Worm (Caenorhabditis elegans): Measurements from ENCODE around the gene C15C8.6.

DNA sequence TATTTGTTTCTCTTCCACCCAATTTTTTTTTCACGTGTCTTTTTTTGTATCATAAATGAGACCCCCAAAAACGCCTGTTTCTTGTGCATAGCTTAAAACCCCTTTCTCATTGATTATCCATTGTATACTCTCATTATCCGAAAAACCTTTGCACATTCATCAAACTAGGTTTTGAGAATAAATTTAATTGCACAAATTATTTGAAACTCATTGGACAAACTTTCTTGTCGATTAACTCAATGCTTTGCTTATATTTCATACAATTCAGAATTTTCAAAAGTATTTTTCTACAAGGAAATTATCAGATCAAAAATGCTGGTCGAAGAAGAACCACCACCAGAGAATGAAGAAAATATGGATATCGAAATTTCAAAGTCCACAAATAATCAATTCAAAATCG is 47.3 kb downstream of the C15C8.6 start, which contains the start of gene R11D1.1:
- TF ChIP-seq drap-1 (GFP tag; optimal IDR thresholded peaks at IDR 0.05) (no peak), unc-62 (GFP tag; optimal IDR thresholded peaks at IDR 0.05) (no peak), snpc-4 (tag; optimal IDR thresholded peaks at IDR 0.05) (no peak), hlh-1 (tag; optimal IDR thresholded peaks at IDR 0.05) (no peak), lin-32 (GFP tag; optimal IDR thresholded peaks at IDR 0.05) (no peak), lsy-2 (tag; optimal IDR thresholded peaks at IDR 0.05) (no peak), ztf-11 (tag; optimal IDR thresholded peaks at IDR 0.05) (no peak), nhr-237 (tag; optimal IDR thresholded peaks at IDR 0.05) (no peak), ceh-39 (tag; optimal IDR thresholded peaks at IDR 0.05) (no peak), nhr-76 (tag; optimal IDR thresholded peaks at IDR 0.05) (no peak), lin-13 (tag; optimal IDR thresholded peaks at IDR 0.05) (no peak), tbx-8 (GFP tag; optimal IDR thresholded peaks at IDR 0.05) (no peak), mep-1 (tag; optimal IDR thresholded peaks at IDR 0.05) (no peak), nhr-12 (tag; optimal IDR thresholded peaks at IDR 0.05) (no peak)
